Worm (Caenorhabditis elegans) whole organism, L4/young adult: ENCODE data around the gene pap-1.

Experiments
- W03F9.2 ChIP-seq: fragments of 150-350 bp; optimal IDR thresholded peaks from 2 replicates; lab custom pipeline; 2014; ENCODE audit warnings: missing biosample characterization, missing genetic modification characterization
- dao-5 ChIP-seq: sonication (generic microtip); optimal IDR thresholded peaks from 2 replicates; lab custom pipeline; 2016; ENCODE audit warnings: missing genotype, missing genetic modification characterization, moderate library complexity, missing compliant biosample characterization
- him-1 ChIP-seq: sonication (generic microtip); optimal IDR thresholded peaks from 2 replicates; lab custom pipeline; 2016; ENCODE audit warnings: missing genotype, missing genetic modification reagents, missing genetic modification characterization, missing compliant biosample characterization

DNA sequence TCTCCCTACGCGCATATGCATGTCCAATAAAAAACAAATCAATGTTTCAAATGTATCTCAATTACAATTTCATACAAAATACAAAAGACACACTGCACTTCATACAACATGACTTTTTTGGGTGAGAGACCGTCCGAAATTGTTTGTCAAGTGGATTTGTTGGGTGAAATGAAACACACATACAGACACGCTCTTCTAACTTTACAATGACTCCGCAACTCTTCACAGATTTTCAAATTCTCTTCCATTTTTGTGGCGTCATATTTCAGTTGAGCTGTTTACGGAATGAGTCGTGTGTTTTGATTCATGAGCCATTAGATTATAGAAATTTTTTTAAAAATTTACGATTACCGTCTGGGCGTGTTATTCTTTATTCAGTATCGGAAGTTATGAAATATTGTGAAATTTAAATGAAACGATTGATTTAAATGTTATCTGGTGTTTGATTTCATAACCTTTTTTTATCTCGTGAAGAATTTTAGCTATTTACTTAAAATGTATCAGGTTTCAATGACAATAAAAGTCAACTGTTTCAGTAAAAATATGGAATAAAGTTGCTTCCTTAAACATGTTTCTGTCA is 35.2 kb downstream of the pap-1 start:
- TF ChIP-seq dao-5 (tag; lab: Kevin White, UChicago) (no peak), W03F9.2 (tag; lab: Kevin White, UChicago) (no peak), him-1 (tag; lab: Kevin White, UChicago) (peak; percentile 23)
